Worm (Caenorhabditis elegans) whole organism, young adult: Measurements from ENCODE around the gene srt-29.

ENCODE experiments used
- B0261.1 ChIP-seq: sonication (generic microtip); optimal IDR thresholded peaks from 2 replicates; lab custom pipeline; 2016; ENCODE audit warnings: mild to moderate bottlenecking, missing genetic modification characterization, moderate library complexity, missing compliant biosample characterization
- C06A6.2 ChIP-seq: fragments of 200-800 bp; sonication (Bioruptor generic); conservative IDR thresholded peaks from 2 replicates; pipeline ENCODE4 v1.3.6; 2022; ENCODE audit warnings: missing genetic modification characterization, missing compliant biosample characterization
- F57C9.4 ChIP-seq: sonication (generic microtip); optimal IDR thresholded peaks from 2 replicates; lab custom pipeline; 2017; ENCODE audit warnings: mild to moderate bottlenecking, missing genetic modification characterization, missing compliant biosample characterization
- K12H6.12 ChIP-seq: fragments of 200-800 bp; sonication (Bioruptor generic); optimal IDR thresholded peaks from 2 replicates; lab custom pipeline; 2018; ENCODE audit warnings: mild to moderate bottlenecking, missing genetic modification characterization, missing compliant biosample characterization
- Y79H2A.3 ChIP-seq: fragments of 200-800 bp; sonication (Bioruptor generic); conservative IDR thresholded peaks from 2 replicates; pipeline ENCODE4 v1.3.6; 2022; ENCODE audit warnings: missing genetic modification reagents, missing genetic modification characterization, missing compliant biosample characterization
- akir-1 ChIP-seq: fragments of 200-800 bp; sonication (Bioruptor generic); optimal IDR thresholded peaks from 2 replicates; lab custom pipeline; 2018; ENCODE audit warnings: mild to moderate bottlenecking, missing genetic modification characterization, moderate library complexity, missing compliant biosample characterization
- ama-1 ChIP-seq, 3 experiments: fragments of 150-350 bp in 1 of 3; sonication (generic microtip) in 2 of 3; optimal IDR thresholded peaks; 2 replicates each; lab custom pipeline; 2014 to 2018; ENCODE audit warnings: missing biosample characterization in 2 of 3, missing genetic modification characterization in 2 of 3, missing genetic modification reagents in 2 of 3
- aptf-3 ChIP-seq: fragments of 200-800 bp; sonication (Bioruptor generic); IDR thresholded peaks from 2 replicates; pipeline ENCODE4 v1.3.6; 2022; ENCODE audit warnings: missing genetic modification characterization, missing compliant biosample characterization
- atf-7 ChIP-seq: sonication (generic microtip); optimal IDR thresholded peaks from 2 replicates; lab custom pipeline; 2017; ENCODE audit warnings: mild to moderate bottlenecking, missing genetic modification characterization, missing compliant biosample characterization
- attf-5 ChIP-seq: fragments of 200-800 bp; sonication (Bioruptor generic); optimal IDR thresholded peaks from 2 replicates; lab custom pipeline; 2018; ENCODE audit warnings: mild to moderate bottlenecking, missing genetic modification characterization, missing compliant biosample characterization
- bed-2 ChIP-seq: fragments of 200-800 bp; sonication (Bioruptor generic); IDR thresholded peaks from 2 replicates; pipeline ENCODE4 v1.3.6; 2022; ENCODE audit warnings: missing genetic modification reagents, missing genetic modification characterization, missing compliant biosample characterization
- ccch-3 ChIP-seq: fragments of 200-800 bp; sonication (Bioruptor generic); optimal IDR thresholded peaks from 2 replicates; lab custom pipeline; 2018; ENCODE audit warnings: mild to moderate bottlenecking, missing genetic modification characterization, missing compliant biosample characterization
- ceh-40 ChIP-seq: fragments of 200-800 bp; sonication (Bioruptor generic); IDR thresholded peaks from 2 replicates; pipeline ENCODE4 v1.3.6; 2022; ENCODE audit warnings: missing genetic modification characterization, missing compliant biosample characterization
- chd-7 ChIP-seq: sonication (generic microtip); optimal IDR thresholded peaks from 2 replicates; lab custom pipeline; 2016; ENCODE audit warnings: mild to moderate bottlenecking, missing genetic modification characterization, moderate library complexity, missing compliant biosample characterization
- die-1 ChIP-seq: sonication (generic microtip); optimal IDR thresholded peaks from 2 replicates; lab custom pipeline; 2016; ENCODE audit warnings: missing genotype, mild to moderate bottlenecking, missing genetic modification characterization, missing compliant biosample characterization
- dox-1 ChIP-seq: fragments of 200-800 bp; sonication (Bioruptor generic); IDR thresholded peaks from 2 replicates; pipeline ENCODE4 v1.3.6; 2022; ENCODE audit warnings: missing genetic modification reagents, missing genetic modification characterization, missing compliant biosample characterization
- egl-44 ChIP-seq: fragments of 200-800 bp; sonication (Bioruptor generic); IDR thresholded peaks from 2 replicates; pipeline ENCODE4 v1.3.6; 2022; ENCODE audit warnings: missing genetic modification reagents, missing genetic modification characterization, missing compliant biosample characterization
- egrh-3 ChIP-seq: fragments of 200-800 bp; sonication (Bioruptor generic); IDR thresholded peaks from 2 replicates; pipeline ENCODE4 v1.3.6; 2022; ENCODE audit warnings: missing genetic modification reagents, missing genetic modification characterization, missing compliant biosample characterization
- ets-4 ChIP-seq: fragments of 200-800 bp; sonication (Bioruptor generic); optimal IDR thresholded peaks from 2 replicates; lab custom pipeline; 2018; ENCODE audit warnings: mild to moderate bottlenecking, missing genetic modification characterization, missing compliant biosample characterization
- hlh-26 ChIP-seq: fragments of 200-800 bp; sonication (Bioruptor generic); conservative IDR thresholded peaks from 2 replicates; pipeline ENCODE4 v1.3.6; 2022; ENCODE audit warnings: missing genetic modification reagents, missing genetic modification characterization, missing compliant biosample characterization
- hrde-1 ChIP-seq: sonication (generic microtip); optimal IDR thresholded peaks from 2 replicates; lab custom pipeline; 2016; ENCODE audit warnings: missing genetic modification characterization, mild to moderate bottlenecking, missing compliant biosample characterization, moderate library complexity, missing genotype, missing genetic modification reagents, borderline replicate concordance
- let-526 ChIP-seq: fragments of 200-800 bp; sonication (Bioruptor generic); IDR thresholded peaks from 2 replicates; pipeline ENCODE4 v1.3.6; 2022; ENCODE audit warnings: missing genetic modification reagents, missing genetic modification characterization, missing compliant biosample characterization
- lir-1 ChIP-seq: fragments of 200-800 bp; sonication (Bioruptor generic); conservative IDR thresholded peaks from 2 replicates; pipeline ENCODE4 v1.3.6; 2022; ENCODE audit warnings: missing genetic modification reagents, missing genetic modification characterization, missing compliant biosample characterization
- madf-8 ChIP-seq: fragments of 200-800 bp; sonication (Bioruptor generic); conservative IDR thresholded peaks from 2 replicates; pipeline ENCODE4 v1.3.6; 2022; ENCODE audit warnings: missing genetic modification reagents, missing genetic modification characterization, missing compliant biosample characterization
- mel-28 ChIP-seq: sonication (generic microtip); optimal IDR thresholded peaks from 2 replicates; lab custom pipeline; 2016; ENCODE audit warnings: borderline replicate concordance, mild to moderate bottlenecking, missing genetic modification characterization, missing compliant biosample characterization
- nfya-1 ChIP-seq: sonication (generic microtip); optimal IDR thresholded peaks from 2 replicates; lab custom pipeline; 2017; ENCODE audit warnings: antibody characterized with exemption, missing compliant biosample characterization, missing genetic modification characterization, borderline replicate concordance; ENCODE audit not compliant: insufficient read depth
- nfyb-1 ChIP-seq: fragments of 200-800 bp; sonication (Bioruptor generic); IDR thresholded peaks from 2 replicates; pipeline ENCODE4 v1.3.6; 2022; ENCODE audit warnings: missing genetic modification reagents, missing genetic modification characterization, missing compliant biosample characterization
- nhr-80 ChIP-seq: sonication (generic microtip); optimal IDR thresholded peaks from 2 replicates; lab custom pipeline; 2016; ENCODE audit warnings: missing genetic modification characterization, missing compliant biosample characterization
- pbrm-1 ChIP-seq: fragments of 200-800 bp; sonication (Bioruptor generic); IDR thresholded peaks from 2 replicates; pipeline ENCODE4 v1.3.6; 2022; ENCODE audit warnings: missing genetic modification reagents, missing genetic modification characterization, missing compliant biosample characterization
- pha-4 ChIP-seq: fragments of 150-350 bp; sonication (generic microtip); optimal IDR thresholded peaks from 2 replicates; lab custom pipeline; 2014; ENCODE audit warnings: missing biosample characterization, missing genetic modification reagents, missing genetic modification characterization
- repo-1 ChIP-seq: sonication (generic microtip); optimal IDR thresholded peaks from 2 replicates; lab custom pipeline; 2017; ENCODE audit warnings: mild to moderate bottlenecking, missing genetic modification characterization, missing compliant biosample characterization
- sdz-38 ChIP-seq: sonication (generic microtip); optimal IDR thresholded peaks from 2 replicates; lab custom pipeline; 2016; ENCODE audit warnings: missing genotype, missing genetic modification characterization, missing compliant biosample characterization
- snpc-1.3 ChIP-seq: sonication (generic microtip); optimal IDR thresholded peaks from 2 replicates; lab custom pipeline; 2017; ENCODE audit warnings: missing genetic modification characterization, mild to moderate bottlenecking, missing compliant biosample characterization, antibody characterized with exemption, moderate library complexity, missing genotype, missing genetic modification reagents; ENCODE audit not compliant: insufficient read depth
- tbp1 ChIP-seq: fragments of 200-800 bp; sonication (Bioruptor generic); optimal IDR thresholded peaks from 2 replicates; lab custom pipeline; 2018; ENCODE audit warnings: mild to moderate bottlenecking, missing genetic modification characterization, missing compliant biosample characterization
- tlf-1 ChIP-seq: fragments of 200-800 bp; sonication (Bioruptor generic); optimal IDR thresholded peaks from 2 replicates; lab custom pipeline; 2018; ENCODE audit warnings: mild to moderate bottlenecking, missing genetic modification characterization, missing compliant biosample characterization
- unc-130 ChIP-seq: sonication (generic microtip); optimal IDR thresholded peaks from 2 replicates; lab custom pipeline; 2016; ENCODE audit warnings: missing genetic modification reagents, missing genetic modification characterization, missing compliant biosample characterization
- ztf-22 ChIP-seq: fragments of 200-800 bp; sonication (Bioruptor generic); optimal IDR thresholded peaks from 2 replicates; lab custom pipeline; 2018; ENCODE audit warnings: mild to moderate bottlenecking, missing genetic modification characterization, moderate library complexity, missing compliant biosample characterization
- ztf-6 ChIP-seq: fragments of 200-800 bp; sonication (Bioruptor generic); IDR thresholded peaks from 2 replicates; pipeline ENCODE4 v1.3.6; 2022; ENCODE audit warnings: missing genetic modification reagents, missing genetic modification characterization, missing compliant biosample characterization

Gene srt-29

ce11 chrV:2730784-2731480 is 12.0 kb upstream of the srt-29 start, which contains the start of gene dod-3:
dod-3 (minus strand) TSS chrV:2731098.
- TF ChIP-seq unc-130 (no peak), chd-7 (peak; percentile 4), ztf-22 (GFP tag; lab: Kevin White, UChicago) (peak; percentile 70), dox-1 (GFP tag; lab: Robert Waterston, UW) (peak; percentile 71), atf-7 (tag; lab: Kevin White, UChicago) (peak; percentile 90), hrde-1 (tag; lab: Kevin White, UChicago) (no peak), ztf-6 (GFP tag; lab: Robert Waterston, UW) (no peak), mel-28 (tag; lab: Kevin White, UChicago) (no peak), ama-1 (optimal IDR thresholded peaks at IDR 0.05; lab: Kevin White, UChicago) (peak; percentile 57), ama-1 (GFP tag; optimal IDR thresholded peaks at IDR 0.05; lab: Kevin White, UChicago) (no peak), attf-5 (peak; percentile 19), C06A6.2 (GFP tag; lab: Robert Waterston, UW) (no peak), ets-4 (GFP tag; lab: Kevin White, UChicago) (peak; percentile 65), tbp1 (GFP tag; lab: Kevin White, UChicago) (peak; percentile 27), Y79H2A.3 (GFP tag; lab: Robert Waterston, UW) (no peak), hlh-26 (GFP tag; lab: Robert Waterston, UW) (no peak), egl-44 (GFP tag; lab: Robert Waterston, UW) (0 out of 2 replicates have a peak, but pooled peaks have one; percentile 65), nfyb-1 (GFP tag; lab: Robert Waterston, UW) (peak; percentile 50; the same call in 1 of the 2 replicates), nhr-80 (tag; lab: Kevin White, UChicago) (peak; percentile 94), ccch-3 (GFP tag; lab: Kevin White, UChicago) (no peak), ceh-40 (GFP tag; lab: Robert Waterston, UW) (no peak), repo-1 (no peak), tlf-1 (GFP tag; lab: Kevin White, UChicago) (peak; percentile 63), egrh-3 (GFP tag; lab: Robert Waterston, UW) (peak; percentile 8; the same call in 1 of the 2 replicates)

ce11 chrV:2728236-2728635 is 9.3 kb upstream of the srt-29 start, which contains the start of gene str-33:
str-33 (plus strand) TSS chrV:2728536.
- TF ChIP-seq egrh-3 (GFP tag; lab: Robert Waterston, UW) (no peak), B0261.1 (tag; lab: Kevin White, UChicago) (no peak), F57C9.4 (tag; lab: Kevin White, UChicago) (no peak), sdz-38 (tag; lab: Kevin White, UChicago) (no peak), aptf-3 (GFP tag; lab: Robert Waterston, UW) (no peak), ccch-3 (GFP tag; lab: Kevin White, UChicago) (no peak), bed-2 (GFP tag; lab: Robert Waterston, UW) (no peak), die-1 (tag; lab: Kevin White, UChicago) (no peak), akir-1 (GFP tag; lab: Kevin White, UChicago) (no peak), pbrm-1 (GFP tag; lab: Robert Waterston, UW) (no peak), madf-8 (GFP tag; lab: Robert Waterston, UW) (no peak), let-526 (GFP tag; lab: Robert Waterston, UW) (no peak), C06A6.2 (GFP tag; lab: Robert Waterston, UW) (no peak), snpc-1.3 (tag; lab: Kevin White, UChicago) (no peak), chd-7 (no peak), pha-4 (no peak), K12H6.12 (no peak), lir-1 (GFP tag; lab: Robert Waterston, UW) (no peak), nfya-1 (no peak)
